Fruit fly (Drosophila melanogaster) whole organism, embryonic: Measurements from ENCODE around the gene TwdlX.

ENCODE experiments used
- Adf1 ChIP-seq: fragments of 200-800 bp; sonication (Bioruptor generic); IDR thresholded peaks from 2 replicates; pipeline ENCODE4 v1.3.6; 2022; ENCODE audit warnings: missing biosample characterization, missing genetic modification characterization
- Bdp1 ChIP-seq: fragments of 200-800 bp; sonication (Bioruptor generic); optimal IDR thresholded peaks from 3 replicates; lab custom pipeline; 2016; ENCODE audit warnings: missing biosample characterization, missing genetic modification characterization
- Blimp-1 ChIP-seq: fragments of 200-800 bp; sonication (Bioruptor generic); optimal IDR thresholded peaks from 3 replicates; lab custom pipeline; 2018; ENCODE audit warnings: missing biosample characterization, missing genetic modification characterization, mild to moderate bottlenecking, moderate library complexity, missing genetic modification reagents
- CG10147 ChIP-seq: fragments of 200-800 bp; sonication (Bioruptor generic); optimal IDR thresholded peaks from 2 replicates; lab custom pipeline; 2019; ENCODE audit warnings: missing biosample characterization, mild to moderate bottlenecking, missing genetic modification characterization, moderate library complexity
- CG11504 ChIP-seq: fragments of 200-800 bp; sonication (Bioruptor generic); optimal IDR thresholded peaks from 3 replicates; lab custom pipeline; 2019; ENCODE audit warnings: missing biosample characterization, mild to moderate bottlenecking, missing genetic modification characterization, moderate library complexity
- CG1233 ChIP-seq: fragments of 200-800 bp; sonication (Bioruptor generic); optimal IDR thresholded peaks from 4 replicates; lab custom pipeline; 2018; ENCODE audit warnings: missing biosample characterization, mild to moderate bottlenecking, missing genetic modification characterization
- CG13287 ChIP-seq: fragments of 200-800 bp; sonication (Bioruptor generic); IDR thresholded peaks from 2 replicates; pipeline ENCODE4 v1.3.6; 2022; ENCODE audit warnings: missing biosample characterization, missing genetic modification characterization; ENCODE audit not compliant: partially characterized antibody
- CG16863 ChIP-seq: fragments of 200-800 bp; sonication (Bioruptor generic); optimal IDR thresholded peaks from 3 replicates; lab custom pipeline; 2016; ENCODE audit warnings: missing biosample characterization, missing genetic modification characterization
- CG17612 ChIP-seq: fragments of 200-800 bp; sonication (Bioruptor generic); IDR thresholded peaks from 2 replicates; pipeline ENCODE4 v1.3.6; 2022; ENCODE audit warnings: missing biosample characterization, missing genetic modification characterization
- CG18476 ChIP-seq: fragments of 200-800 bp; sonication (Bioruptor generic); optimal IDR thresholded peaks from 2 replicates; lab custom pipeline; 2016; ENCODE audit warnings: missing biosample characterization, mild to moderate bottlenecking, missing genetic modification characterization
- CG2875 ChIP-seq: fragments of 200-800 bp; sonication (Bioruptor generic); optimal IDR thresholded peaks from 2 replicates; lab custom pipeline; 2017; ENCODE audit warnings: missing biosample characterization, mild to moderate bottlenecking, missing genetic modification characterization, missing genetic modification reagents
- CG30403 ChIP-seq: fragments of 200-800 bp; sonication (Bioruptor generic); optimal IDR thresholded peaks from 3 replicates; lab custom pipeline; 2016; ENCODE audit warnings: missing biosample characterization, missing genetic modification characterization
- CG31365 ChIP-seq: fragments of 200-800 bp; sonication (Bioruptor generic); optimal IDR thresholded peaks from 2 replicates; lab custom pipeline; 2018; ENCODE audit warnings: missing biosample characterization, mild to moderate bottlenecking, missing genetic modification characterization
- CG32767 ChIP-seq: fragments of 200-800 bp; sonication (Bioruptor generic); IDR thresholded peaks from 2 replicates; pipeline ENCODE4 v1.3.6; 2022; ENCODE audit warnings: missing biosample characterization, missing genetic modification characterization
- CG34422 ChIP-seq: fragments of 200-800 bp; sonication (Bioruptor generic); IDR thresholded peaks from 3 replicates; pipeline ENCODE4 v1.3.6; 2022; ENCODE audit warnings: missing biosample characterization, missing genetic modification characterization
- CG4360 ChIP-seq: fragments of 200-800 bp; sonication (Bioruptor generic); IDR thresholded peaks from 2 replicates; pipeline ENCODE4 v1.3.6; 2022; ENCODE audit warnings: missing biosample characterization, missing genetic modification characterization
- CG5953 ChIP-seq: fragments of 200-800 bp; sonication (Bioruptor generic); IDR thresholded peaks from 2 replicates; pipeline ENCODE4 v1.3.6; 2022; ENCODE audit warnings: missing biosample characterization, missing genetic modification characterization
- CG6765 ChIP-seq: fragments of 200-800 bp; sonication (Bioruptor generic); optimal IDR thresholded peaks from 3 replicates; lab custom pipeline; 2017; ENCODE audit warnings: missing biosample characterization, mild to moderate bottlenecking, missing genetic modification characterization
- CG6813 ChIP-seq: fragments of 200-800 bp; sonication (Bioruptor generic); optimal IDR thresholded peaks from 2 replicates; lab custom pipeline; 2017; ENCODE audit warnings: missing biosample characterization, missing genetic modification characterization, mild to moderate bottlenecking, moderate library complexity, missing genetic modification reagents
- CG7987 ChIP-seq: fragments of 200-800 bp; sonication (Bioruptor generic); optimal IDR thresholded peaks from 2 replicates; lab custom pipeline; 2018; ENCODE audit warnings: missing biosample characterization, mild to moderate bottlenecking, missing genetic modification characterization, moderate library complexity
- CG8290 ChIP-seq, 3 experiments: fragments of 200-800 bp; sonication (Bioruptor generic); optimal IDR thresholded peaks; 2 replicates each; lab custom pipeline; 2016 to 2019; ENCODE audit warnings: missing biosample characterization in 3 of 3, missing genetic modification characterization in 3 of 3, mild to moderate bottlenecking in 2 of 3, moderate library complexity in 1 of 3
- CG8359 ChIP-seq: fragments of 200-800 bp; sonication (Bioruptor generic); optimal IDR thresholded peaks from 2 replicates; lab custom pipeline; 2017; ENCODE audit warnings: missing biosample characterization, mild to moderate bottlenecking, missing genetic modification characterization, borderline replicate concordance
- Dip2 ChIP-seq: fragments of 200-800 bp; sonication (Bioruptor generic); IDR thresholded peaks from 2 replicates; pipeline ENCODE4 v1.3.6; 2022; ENCODE audit warnings: missing biosample characterization, missing genetic modification characterization
- Doc3 ChIP-seq: fragments of 200-800 bp; sonication (Bioruptor generic); IDR thresholded peaks from 3 replicates; pipeline ENCODE4 v1.3.6; 2022; ENCODE audit warnings: missing biosample characterization, missing genetic modification characterization; ENCODE audit not compliant: partially characterized antibody
- E2f2 ChIP-seq: fragments of 200-800 bp; sonication (Bioruptor generic); IDR thresholded peaks from 2 replicates; pipeline ENCODE4 v1.3.6; 2022; ENCODE audit warnings: missing biosample characterization, missing genetic modification characterization
- HLH3B ChIP-seq: fragments of 200-800 bp; sonication (Bioruptor generic); IDR thresholded peaks from 2 replicates; pipeline ENCODE4 v1.3.6; 2022; ENCODE audit warnings: missing biosample characterization, missing genetic modification characterization
- Hmr ChIP-seq: fragments of 200-800 bp; sonication (Bioruptor generic); optimal IDR thresholded peaks from 3 replicates; lab custom pipeline; 2017; ENCODE audit warnings: mild to moderate bottlenecking, missing biosample characterization, missing genetic modification reagents, missing genetic modification characterization
- Jarid2 ChIP-seq: fragments of 200-800 bp; sonication (Bioruptor generic); optimal IDR thresholded peaks from 3 replicates; lab custom pipeline; 2017; ENCODE audit warnings: mild to moderate bottlenecking, missing biosample characterization, missing genetic modification reagents, missing genetic modification characterization
- NC2β ChIP-seq: fragments of 200-800 bp; sonication (Bioruptor generic); optimal IDR thresholded peaks from 2 replicates; lab custom pipeline; 2016; ENCODE audit warnings: missing biosample characterization, missing genetic modification characterization
- Poxn ChIP-seq: fragments of 200-800 bp; sonication (Bioruptor generic); IDR thresholded peaks from 2 replicates; pipeline ENCODE4 v1.3.6; 2022; ENCODE audit warnings: missing biosample characterization, missing genetic modification characterization
- abd-A ChIP-seq: fragments of 200-800 bp; sonication (Bioruptor generic); optimal IDR thresholded peaks from 3 replicates; lab custom pipeline; 2019; ENCODE audit warnings: missing biosample characterization, mild to moderate bottlenecking, missing genetic modification characterization, moderate library complexity
- ash1 ChIP-seq: fragments of 200-800 bp; sonication (Bioruptor generic); optimal IDR thresholded peaks from 2 replicates; lab custom pipeline; 2018; ENCODE audit warnings: missing biosample characterization, mild to moderate bottlenecking, missing genetic modification characterization
- danr ChIP-seq: fragments of 200-800 bp; sonication (Bioruptor generic); IDR thresholded peaks from 2 replicates; pipeline ENCODE4 v1.3.6; 2022; ENCODE audit warnings: missing biosample characterization, missing genetic modification characterization
- ewg ChIP-seq: fragments of 200-800 bp; sonication (Bioruptor generic); optimal IDR thresholded peaks from 3 replicates; lab custom pipeline; 2017; ENCODE audit warnings: mild to moderate bottlenecking, missing biosample characterization, missing genetic modification reagents, missing genetic modification characterization
- ftz-f1 ChIP-seq: fragments of 200-800 bp; sonication (Bioruptor generic); optimal IDR thresholded peaks from 2 replicates; lab custom pipeline; 2016; ENCODE audit warnings: missing biosample characterization, missing genetic modification characterization
- hb ChIP-seq: fragments of 200-800 bp; sonication (Bioruptor generic); IDR thresholded peaks from 3 replicates; pipeline ENCODE4 v1.3.6; 2022; ENCODE audit warnings: missing biosample characterization, missing genetic modification characterization; ENCODE audit not compliant: partially characterized antibody
- hth ChIP-seq: fragments of >200 bp; optimal IDR thresholded peaks from 2 replicates; lab custom pipeline; 2017; ENCODE audit warnings: inconsistent platforms
- kah ChIP-seq: fragments of 200-800 bp; sonication (Bioruptor generic); optimal IDR thresholded peaks from 2 replicates; lab custom pipeline; 2018; ENCODE audit warnings: missing biosample characterization, mild to moderate bottlenecking, missing genetic modification characterization
- maf-S ChIP-seq: fragments of 200-800 bp; sonication (Bioruptor generic); optimal IDR thresholded peaks from 2 replicates; lab custom pipeline; 2016; ENCODE audit warnings: missing biosample characterization, missing genetic modification characterization
- nerfin-1 ChIP-seq: fragments of 200-800 bp; sonication (Bioruptor generic); optimal IDR thresholded peaks from 3 replicates; lab custom pipeline; 2019; ENCODE audit warnings: missing biosample characterization, mild to moderate bottlenecking, missing genetic modification characterization, moderate library complexity
- pros ChIP-seq: fragments of 200-800 bp; sonication (Bioruptor generic); optimal IDR thresholded peaks from 3 replicates; lab custom pipeline; 2019; ENCODE audit warnings: missing biosample characterization, mild to moderate bottlenecking, missing genetic modification characterization, moderate library complexity
- schlank ChIP-seq: fragments of 200-800 bp; sonication (Bioruptor generic); optimal IDR thresholded peaks from 2 replicates; lab custom pipeline; 2018; ENCODE audit warnings: missing biosample characterization, mild to moderate bottlenecking, missing genetic modification characterization
- so ChIP-seq: fragments of 200-800 bp; sonication (Bioruptor generic); IDR thresholded peaks from 3 replicates; pipeline ENCODE4 v1.3.6; 2022; ENCODE audit warnings: missing biosample characterization, missing genetic modification characterization
- stwl ChIP-seq: fragments of 200-800 bp; sonication (Bioruptor generic); optimal IDR thresholded peaks from 3 replicates; lab custom pipeline; 2018; ENCODE audit warnings: missing biosample characterization, mild to moderate bottlenecking, missing genetic modification characterization, moderate library complexity
- tgo ChIP-seq: fragments of 200-800 bp; sonication (Bioruptor generic); IDR thresholded peaks from 3 replicates; pipeline ENCODE4 v1.3.6; 2022; ENCODE audit warnings: missing biosample characterization, missing genetic modification characterization
- trh ChIP-seq: fragments of 200-800 bp; sonication (Bioruptor generic); optimal IDR thresholded peaks from 2 replicates; lab custom pipeline; 2016; ENCODE audit warnings: missing biosample characterization, missing genetic modification characterization
- zfh2 ChIP-seq: fragments of 200-800 bp; sonication (Bioruptor generic); optimal IDR thresholded peaks from 2 replicates; lab custom pipeline; 2016; ENCODE audit warnings: missing biosample characterization, missing genetic modification characterization

Gene TwdlX

dm6 chrX:16723203-16724173 lies 7.4 kb upstream of the TwdlX start (continued):
- no peak for TF ChIP-seq hb (GFP tag; lab: Robert Waterston, UW)
- peak; percentile 11 for TF ChIP-seq Jarid2
- TF ChIP-seq abd-A: no peak
- TF ChIP-seq E2f2 (GFP tag; lab: Robert Waterston, UW): peak; percentile 53; the same call in 1 of the 2 replicates
- TF ChIP-seq CG31365 (tag; lab: Kevin White, UChicago): no peak
- no peak for TF ChIP-seq pros (GFP tag; lab: Kevin White, UChicago)
- TF ChIP-seq CG1233 (GFP tag; lab: Kevin White, UChicago): peak; percentile 54
- TF ChIP-seq CG8290 (GFP tag; optimal IDR thresholded peaks at IDR 0.05; lab: Kevin White, UChicago): no peak
- peak in 1 of 2 experiments; percentile 2 for TF ChIP-seq CG8290 (tag; optimal IDR thresholded peaks at IDR 0.05; lab: Kevin White, UChicago)
- peak; percentile 19 for TF ChIP-seq CG16863 (GFP tag; lab: Kevin White, UChicago)
- no peak for TF ChIP-seq CG6765 (GFP tag; lab: Kevin White, UChicago)
- TF ChIP-seq maf-S (GFP tag; lab: Kevin White, UChicago): peak; percentile 46
- peak; percentile 64 for TF ChIP-seq schlank
- no peak for TF ChIP-seq CG13287 (GFP tag; lab: Robert Waterston, UW)
- peak; percentile 43 for TF ChIP-seq CG10147 (GFP tag; lab: Kevin White, UChicago)
- TF ChIP-seq Hmr: peak; percentile 85
- TF ChIP-seq Blimp-1 (GFP tag; lab: Kevin White, UChicago): peak; percentile 52
- peak; percentile 95 for TF ChIP-seq CG4360 (GFP tag; lab: Robert Waterston, UW)
- TF ChIP-seq CG18476 (GFP tag; lab: Kevin White, UChicago): peak; percentile 6
- peak; percentile 1 for TF ChIP-seq nerfin-1 (tag; lab: Kevin White, UChicago)
- TF ChIP-seq danr (GFP tag; lab: Robert Waterston, UW): no peak
- peak; percentile 62 for TF ChIP-seq CG2875 (GFP tag; lab: Kevin White, UChicago)
- peak; percentile 67; the same call in 2 of the 3 replicates for TF ChIP-seq CG34422 (GFP tag; lab: Robert Waterston, UW)
- TF ChIP-seq CG7987 (GFP tag; lab: Kevin White, UChicago): no peak
- TF ChIP-seq hth (lab: Kevin White, UChicago): no peak
- peak; percentile 54 for TF ChIP-seq HLH3B (GFP tag; lab: Robert Waterston, UW)
- TF ChIP-seq CG30403 (GFP tag; lab: Kevin White, UChicago): peak; percentile 83
- TF ChIP-seq ewg (GFP tag; lab: Kevin White, UChicago): peak; percentile 59
- peak; percentile 21 for TF ChIP-seq NC2β (GFP tag; lab: Kevin White, UChicago)
- TF ChIP-seq CG17612 (GFP tag; lab: Robert Waterston, UW): peak; percentile 9; the same call in 1 of the 2 replicates
- TF ChIP-seq so (GFP tag; lab: Robert Waterston, UW): peak; percentile 68; the same call in 2 of the 3 replicates
- TF ChIP-seq Dip2 (GFP tag; lab: Robert Waterston, UW): no peak
- TF ChIP-seq zfh2 (GFP tag; lab: Kevin White, UChicago): peak; percentile 19
- TF ChIP-seq Bdp1 (GFP tag; lab: Kevin White, UChicago): peak; percentile 19
- TF ChIP-seq trh: no peak
- TF ChIP-seq Poxn (GFP tag; lab: Robert Waterston, UW): peak; percentile 36; the same call in 1 of the 2 replicates
- TF ChIP-seq Doc3: no peak
- peak; percentile 20 for TF ChIP-seq CG6813 (GFP tag; lab: Kevin White, UChicago)
- peak; percentile 97 for TF ChIP-seq Adf1 (GFP tag; lab: Robert Waterston, UW)
- TF ChIP-seq CG5953 (GFP tag; lab: Robert Waterston, UW): peak; percentile 13; the same call in 1 of the 2 replicates
- no peak for TF ChIP-seq ftz-f1
- TF ChIP-seq CG11504 (tag; lab: Kevin White, UChicago): peak; percentile 86
- peak; percentile 30 for TF ChIP-seq kah (GFP tag; lab: Kevin White, UChicago)
- TF ChIP-seq CG32767 (GFP tag; lab: Robert Waterston, UW): peak; percentile 78
- TF ChIP-seq stwl (tag; lab: Kevin White, UChicago): no peak
- no peak for TF ChIP-seq CG8359 (GFP tag; lab: Kevin White, UChicago)
- peak; percentile 69 for TF ChIP-seq tgo (GFP tag; lab: Robert Waterston, UW)
- TF ChIP-seq ash1 (GFP tag; lab: Kevin White, UChicago): no peak
